Fruit fly (Drosophila melanogaster) whole organism, prepupa: ENCODE data around the gene CG2698.

Experiments
- Blimp-1 ChIP-seq: fragments of 200-800 bp; sonication (Bioruptor generic); optimal IDR thresholded peaks from 3 replicates; lab custom pipeline; 2017; ENCODE audit warnings: missing biosample characterization, missing genetic modification characterization, mild to moderate bottlenecking, moderate library complexity, missing genetic modification reagents
- CG10631 ChIP-seq: fragments of 200-800 bp; sonication (Bioruptor generic); optimal IDR thresholded peaks from 2 replicates; lab custom pipeline; 2016; ENCODE audit warnings: missing biosample characterization, missing genetic modification characterization
- CG10669 ChIP-seq: fragments of 200-800 bp; sonication (Bioruptor generic); optimal IDR thresholded peaks from 3 replicates; lab custom pipeline; 2018; ENCODE audit warnings: missing biosample characterization, mild to moderate bottlenecking, missing genetic modification characterization, moderate library complexity
- CG11902 ChIP-seq: fragments of 200-800 bp; sonication (Bioruptor generic); optimal IDR thresholded peaks from 3 replicates; lab custom pipeline; 2016; ENCODE audit warnings: missing biosample characterization, missing genetic modification characterization
- CG15336 ChIP-seq: fragments of 200-800 bp; sonication (Bioruptor generic); IDR thresholded peaks from 2 replicates; pipeline ENCODE4 v1.3.6; 2022; ENCODE audit warnings: missing biosample characterization, missing genetic modification characterization
- CG1621 ChIP-seq: fragments of 200-800 bp; sonication (Bioruptor generic); optimal IDR thresholded peaks from 3 replicates; lab custom pipeline; 2018; ENCODE audit warnings: missing biosample characterization, mild to moderate bottlenecking, missing genetic modification characterization
- CG16779 ChIP-seq: fragments of 200-800 bp; sonication (Bioruptor generic); optimal IDR thresholded peaks from 3 replicates; lab custom pipeline; 2017; ENCODE audit warnings: missing biosample characterization, mild to moderate bottlenecking, missing genetic modification characterization
- CG34406 ChIP-seq: fragments of 200-800 bp; sonication (Bioruptor generic); optimal IDR thresholded peaks from 3 replicates; lab custom pipeline; 2016; ENCODE audit warnings: missing biosample characterization, missing genetic modification characterization
- CG4318 ChIP-seq: fragments of 200-800 bp; sonication (Bioruptor generic); optimal IDR thresholded peaks from 3 replicates; lab custom pipeline; 2017; ENCODE audit warnings: missing biosample characterization, mild to moderate bottlenecking, missing genetic modification characterization
- CG6163 ChIP-seq: fragments of 200-800 bp; sonication (Bioruptor generic); IDR thresholded peaks from 3 replicates; pipeline ENCODE4 v1.3.6; 2022; ENCODE audit warnings: missing biosample characterization, missing genetic modification characterization
- CG6276 ChIP-seq: fragments of 200-800 bp; sonication (Bioruptor generic); optimal IDR thresholded peaks from 2 replicates; lab custom pipeline; 2017; ENCODE audit warnings: missing biosample characterization, mild to moderate bottlenecking, missing genetic modification characterization
- CG6854 ChIP-seq: fragments of 200-800 bp; sonication (Bioruptor generic); optimal IDR thresholded peaks from 2 replicates; lab custom pipeline; 2017; ENCODE audit warnings: missing biosample characterization, mild to moderate bottlenecking, missing genetic modification characterization
- CG7368 ChIP-seq: fragments of 200-800 bp; sonication (Bioruptor generic); optimal IDR thresholded peaks from 3 replicates; lab custom pipeline; 2016; ENCODE audit warnings: missing biosample characterization, missing genetic modification characterization
- CG8119 ChIP-seq: fragments of 200-800 bp; sonication (Bioruptor generic); IDR thresholded peaks from 3 replicates; pipeline ENCODE4 v1.3.6; 2022; ENCODE audit warnings: missing biosample characterization, missing genetic modification characterization
- CG9139 ChIP-seq: fragments of 200-800 bp; sonication (Bioruptor generic); optimal IDR thresholded peaks from 3 replicates; lab custom pipeline; 2017; ENCODE audit warnings: missing biosample characterization, mild to moderate bottlenecking, missing genetic modification characterization
- Eip75B ChIP-seq: fragments of 200-800 bp; sonication (Bioruptor generic); optimal IDR thresholded peaks from 3 replicates; lab custom pipeline; 2016; ENCODE audit warnings: missing biosample characterization, missing genetic modification characterization
- Eip78C ChIP-seq: fragments of 200-800 bp; sonication (Bioruptor generic); peaks from one replicate; lab custom pipeline; 2016; ENCODE audit warnings: missing biosample characterization, missing genetic modification characterization
- Eip93F ChIP-seq: fragments of 200-800 bp; sonication (Bioruptor generic); optimal IDR thresholded peaks from 2 replicates; lab custom pipeline; 2016; ENCODE audit warnings: missing biosample characterization, mild to moderate bottlenecking, missing genetic modification characterization
- Ets21C ChIP-seq: fragments of 200-800 bp; sonication (Bioruptor generic); optimal IDR thresholded peaks from 3 replicates; lab custom pipeline; 2016; ENCODE audit warnings: missing biosample characterization, missing genetic modification characterization
- Hr38 ChIP-seq: sonication (Bioruptor generic); optimal IDR thresholded peaks from 2 replicates; lab custom pipeline; 2016; ENCODE audit warnings: missing biosample characterization, missing genetic modification characterization
- Lpt ChIP-seq: fragments of 200-800 bp; sonication (Bioruptor generic); optimal IDR thresholded peaks from 3 replicates; lab custom pipeline; 2016; ENCODE audit warnings: missing biosample characterization, missing genetic modification characterization
- OdsH ChIP-seq: fragments of 200-800 bp; sonication (Bioruptor generic); optimal IDR thresholded peaks from 3 replicates; lab custom pipeline; 2016; ENCODE audit warnings: missing biosample characterization, missing genetic modification characterization
- Sox102F ChIP-seq: fragments of 200-800 bp; sonication (Bioruptor generic); optimal IDR thresholded peaks from 2 replicates; lab custom pipeline; 2016; ENCODE audit warnings: missing biosample characterization, mild to moderate bottlenecking, missing genetic modification characterization
- Sox15 ChIP-seq: fragments of 200-800 bp; sonication (Bioruptor generic); optimal IDR thresholded peaks from 3 replicates; lab custom pipeline; 2016; ENCODE audit warnings: missing biosample characterization, missing genetic modification characterization
- achi ChIP-seq: fragments of 200-800 bp; sonication (Bioruptor generic); optimal IDR thresholded peaks from 3 replicates; lab custom pipeline; 2016; ENCODE audit warnings: missing biosample characterization, missing genetic modification characterization
- cyc ChIP-seq: fragments of 200-800 bp; sonication (Bioruptor generic); optimal IDR thresholded peaks from 3 replicates; lab custom pipeline; 2016; ENCODE audit warnings: missing biosample characterization, missing genetic modification characterization
- dsx ChIP-seq: fragments of 200-800 bp; optimal IDR thresholded peaks from 3 replicates; lab custom pipeline; 2019; ENCODE audit warnings: missing biosample characterization, mild to moderate bottlenecking, missing genetic modification characterization, moderate library complexity; ENCODE audit not compliant: poor library complexity, severe bottlenecking
- eg ChIP-seq: fragments of 200-800 bp; sonication (Bioruptor generic); IDR thresholded peaks from 3 replicates; pipeline ENCODE4 v1.3.6; 2022; ENCODE audit warnings: missing biosample characterization, missing genetic modification characterization
- fd59A ChIP-seq: fragments of 200-800 bp; sonication (Bioruptor generic); optimal IDR thresholded peaks from 2 replicates; lab custom pipeline; 2017; ENCODE audit warnings: missing biosample characterization, mild to moderate bottlenecking, missing genetic modification characterization, missing genetic modification reagents
- fd85E ChIP-seq: fragments of 200-800 bp; sonication (Bioruptor generic); optimal IDR thresholded peaks from 3 replicates; lab custom pipeline; 2016; ENCODE audit warnings: missing biosample characterization, missing genetic modification characterization
- fkh ChIP-seq: fragments of 200-800 bp; sonication (Bioruptor generic); optimal IDR thresholded peaks from 3 replicates; lab custom pipeline; 2017; ENCODE audit warnings: missing biosample characterization, mild to moderate bottlenecking, missing genetic modification characterization, moderate library complexity
- lz ChIP-seq: fragments of 200-800 bp; sonication (Bioruptor generic); optimal IDR thresholded peaks from 3 replicates; lab custom pipeline; 2016; ENCODE audit warnings: missing biosample characterization, missing genetic modification characterization
- net ChIP-seq: fragments of 200-800 bp; sonication (Bioruptor generic); optimal IDR thresholded peaks from 3 replicates; lab custom pipeline; 2016; ENCODE audit warnings: missing biosample characterization, missing genetic modification characterization
- salr ChIP-seq, 2 experiments: fragments of 200-800 bp; sonication (Bioruptor generic); optimal IDR thresholded peaks; 3 replicates each; lab custom pipeline; 2016 to 2018; ENCODE audit warnings: missing biosample characterization in 2 of 2, missing genetic modification characterization in 2 of 2, mild to moderate bottlenecking in 1 of 2
- spab ChIP-seq: fragments of 200-800 bp; sonication (Bioruptor generic); optimal IDR thresholded peaks from 2 replicates; lab custom pipeline; 2017; ENCODE audit warnings: missing biosample characterization, mild to moderate bottlenecking, missing genetic modification characterization, missing genetic modification reagents
- ss ChIP-seq, 2 experiments: fragments of 200-800 bp; sonication (Bioruptor generic); optimal IDR thresholded peaks; 2 replicates in 1 of 2; 3 replicates in 1 of 2; lab custom pipeline; 2017 to 2018; ENCODE audit warnings: mild to moderate bottlenecking in 2 of 2, missing biosample characterization in 2 of 2, missing genetic modification characterization in 2 of 2, moderate library complexity in 1 of 2
- svp ChIP-seq: fragments of 200-800 bp; sonication (Bioruptor generic); peaks from one replicate; lab custom pipeline; 2016; ENCODE audit warnings: missing biosample characterization, missing genetic modification characterization
- topi ChIP-seq: fragments of 200-800 bp; sonication (Bioruptor generic); optimal IDR thresholded peaks from 3 replicates; lab custom pipeline; 2016; ENCODE audit warnings: missing biosample characterization, missing genetic modification characterization
- vri ChIP-seq: fragments of 200-800 bp; sonication (Bioruptor generic); optimal IDR thresholded peaks from 3 replicates; lab custom pipeline; 2016; ENCODE audit warnings: missing biosample characterization, mild to moderate bottlenecking, missing genetic modification characterization

CG2698 gene

DNA sequence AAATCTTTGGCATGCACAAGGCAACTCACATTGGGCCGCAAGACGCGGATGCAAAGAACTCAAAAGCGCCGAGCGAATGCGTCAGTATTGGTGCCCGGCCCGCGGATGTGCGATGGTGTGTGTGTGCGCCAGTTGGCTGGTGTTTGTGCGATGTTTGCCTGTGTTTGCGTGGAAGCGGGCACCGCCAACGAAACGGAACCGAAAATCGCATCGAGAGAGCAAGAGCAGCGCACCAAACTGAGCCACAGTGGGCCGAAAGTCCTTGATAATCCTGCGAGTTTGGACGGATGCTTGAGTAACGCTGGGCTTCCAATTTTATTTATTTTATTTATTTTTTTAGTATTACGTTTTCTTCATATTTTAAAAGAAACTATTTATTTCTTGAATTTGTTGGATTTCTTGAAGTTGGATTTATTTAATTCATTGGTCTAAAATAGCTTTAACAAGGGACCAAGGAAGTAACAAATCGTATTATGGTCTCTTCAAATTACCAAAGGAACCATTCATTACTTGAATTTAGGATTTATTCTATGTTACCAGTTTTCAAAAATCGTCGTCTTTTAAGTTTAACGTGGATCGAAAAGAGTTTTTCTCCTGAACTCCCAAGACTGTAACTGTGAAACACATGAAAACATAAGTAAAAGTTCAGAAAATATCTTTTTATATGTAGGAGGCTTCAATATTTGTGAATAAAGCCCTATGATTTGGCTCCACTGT lies 38.4 kb upstream of the CG2698 start (continued):
- TF ChIP-seq fd85E (GFP tag; lab: Kevin White, UChicago) = peak; percentile 16
- no peak for TF ChIP-seq fkh (GFP tag; lab: Kevin White, UChicago)
- TF ChIP-seq dsx = peak; percentile 81
- TF ChIP-seq CG34406 (GFP tag; lab: Kevin White, UChicago) = peak; percentile 66
- TF ChIP-seq CG6276 (GFP tag; lab: Kevin White, UChicago) = peak; percentile 83
- TF ChIP-seq cyc (GFP tag; lab: Kevin White, UChicago) = peak; percentile 49
- TF ChIP-seq CG6854 (GFP tag; lab: Kevin White, UChicago) = no peak
- TF ChIP-seq spab (GFP tag; lab: Kevin White, UChicago) = peak; percentile 81
- TF ChIP-seq Sox102F = peak; percentile 28
- peak; percentile 55 for TF ChIP-seq Eip75B (GFP tag; lab: Kevin White, UChicago)
- TF ChIP-seq Hr38 (GFP tag; lab: Kevin White, UChicago) = no peak
- peak; percentile 40 for TF ChIP-seq CG9139
- no peak for TF ChIP-seq Eip93F
- TF ChIP-seq CG4318 (GFP tag; lab: Kevin White, UChicago) = peak; percentile 85
- peak; percentile 54 for TF ChIP-seq lz (GFP tag; lab: Kevin White, UChicago)
- TF ChIP-seq Ets21C = peak; percentile 56
- peak; percentile 77 for TF ChIP-seq CG10631 (GFP tag; lab: Kevin White, UChicago)
- TF ChIP-seq CG11902 (GFP tag; lab: Kevin White, UChicago) = peak; percentile 38

DNA sequence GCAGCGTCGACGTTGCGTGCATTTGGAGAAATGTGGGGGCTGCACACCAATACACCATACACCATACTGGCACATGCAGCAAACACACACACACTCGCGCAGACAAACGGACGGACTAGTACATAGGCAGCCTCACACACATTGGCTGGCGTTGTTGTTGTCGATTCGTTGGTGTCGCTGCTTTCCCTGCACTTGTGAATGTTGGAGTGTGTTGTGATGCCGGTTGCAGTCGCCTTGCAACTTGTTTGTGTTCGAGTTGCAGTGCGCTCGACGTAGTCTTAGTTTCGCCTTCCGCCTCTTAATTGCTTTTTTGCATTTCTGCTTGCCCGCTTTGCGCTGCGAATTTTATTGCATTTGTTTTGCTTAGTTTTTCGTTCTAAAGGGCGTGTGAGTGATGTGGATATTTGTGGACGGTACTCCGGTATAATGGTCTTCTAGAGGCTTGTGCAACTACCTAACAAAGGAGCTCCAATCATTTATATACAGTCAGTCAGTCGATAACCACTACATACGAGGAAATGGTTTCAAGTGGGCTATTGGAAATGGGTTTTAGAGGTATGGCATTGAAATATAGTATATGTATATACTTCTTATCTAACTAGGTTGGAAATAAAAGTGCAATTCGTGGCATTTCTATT lies 37.7 kb upstream of the CG2698 start:
- TF ChIP-seq ss (GFP tag; optimal IDR thresholded peaks at IDR 0.05; lab: Kevin White, UChicago) (peak in 1 of 2 experiments; percentile 46), Eip78C (GFP tag; lab: Kevin White, UChicago) (peak; percentile 69), salr (GFP tag; optimal IDR thresholded peaks at IDR 0.05; lab: Kevin White, UChicago) (no peak), CG6163 (peak; percentile 60; the same call in 1 of the 3 replicates), dsx (peak; percentile 77)
- TF ChIP-seq, all 60 proteins: peak for 4

DNA sequence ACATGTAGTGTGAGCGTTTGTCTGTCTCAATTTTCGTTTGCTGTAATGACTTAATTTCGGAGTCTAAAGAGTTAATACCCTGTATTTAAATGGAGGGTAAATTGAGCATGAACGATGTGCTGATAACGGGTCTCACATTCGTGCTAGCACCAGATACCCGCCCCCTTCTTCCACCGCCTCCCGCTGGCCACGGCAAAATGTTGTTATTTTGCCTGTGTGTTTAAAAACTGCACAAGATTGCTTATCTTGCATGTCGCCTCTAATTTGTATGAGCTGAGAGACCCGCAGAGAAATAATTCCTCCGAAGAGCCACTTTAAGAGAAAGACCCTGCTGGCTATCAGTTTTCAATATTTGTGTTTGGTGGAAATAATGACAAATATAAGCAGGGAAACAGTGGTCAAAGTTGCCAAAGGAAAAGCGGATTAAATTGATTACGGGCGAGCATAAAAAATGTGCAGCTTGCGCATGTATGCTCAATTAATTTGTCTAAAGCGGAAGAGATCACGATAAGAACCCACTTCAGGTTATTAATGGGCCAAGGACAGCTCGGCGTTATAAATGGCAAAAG lies 36.5 kb upstream of the CG2698 start:
- TF ChIP-seq dsx (peak; percentile 95), CG8119 (GFP tag; lab: Robert Waterston, UW) (no peak), svp (GFP tag; lab: Kevin White, UChicago) (peak; percentile 55), vri (GFP tag; lab: Kevin White, UChicago) (peak; percentile 30), topi (GFP tag; lab: Kevin White, UChicago) (no peak), CG6163 (no peak), fkh (GFP tag; lab: Kevin White, UChicago) (peak; percentile 38), CG9139 (no peak), achi (no peak), CG4318 (GFP tag; lab: Kevin White, UChicago) (no peak), CG15336 (GFP tag; lab: Robert Waterston, UW) (no peak)
- TF ChIP-seq, all 60 proteins: peak for 4

DNA sequence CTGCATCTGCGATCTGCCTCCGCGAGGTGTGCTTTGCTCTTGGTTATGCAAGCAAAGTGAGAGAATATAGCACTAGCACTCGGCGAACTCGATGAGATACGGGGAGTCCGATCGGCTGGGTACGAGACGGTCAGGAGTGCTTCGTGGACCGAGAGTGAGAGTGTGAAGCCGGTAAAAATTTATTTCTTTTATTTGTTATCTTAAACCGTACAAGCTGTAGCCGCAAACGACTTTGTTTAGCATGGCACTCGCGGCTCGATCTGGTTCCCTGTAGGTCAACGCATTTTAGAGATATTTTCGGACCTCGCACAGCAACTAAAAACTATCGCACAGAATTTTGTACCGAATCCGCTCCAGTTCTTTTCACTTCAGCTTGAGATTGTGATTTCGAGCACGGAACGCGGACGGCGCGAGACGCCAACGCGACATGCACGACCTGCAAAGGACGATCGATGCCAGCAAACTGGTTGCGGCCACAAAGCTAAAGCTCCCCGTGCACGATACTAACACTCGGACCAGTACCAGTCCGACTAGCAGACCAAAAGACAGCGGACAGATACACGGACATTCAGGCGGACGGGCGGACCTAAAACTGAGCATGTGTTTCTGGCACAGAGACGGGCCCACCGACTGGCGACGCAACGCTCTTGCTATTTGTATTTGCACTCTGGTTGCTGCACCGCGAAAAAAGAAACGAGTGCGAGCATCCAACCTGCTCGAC lies 34.7 kb upstream of the CG2698 start:
- TF ChIP-seq cyc (GFP tag; lab: Kevin White, UChicago) (no peak), CG16779 (tag; lab: Kevin White, UChicago) (no peak), CG6163 (peak; percentile 43; the same call in 2 of the 3 replicates), Lpt (GFP tag; lab: Kevin White, UChicago) (peak; percentile 16), CG7368 (GFP tag; lab: Kevin White, UChicago) (no peak), Sox102F (no peak), ss (GFP tag; optimal IDR thresholded peaks at IDR 0.05; lab: Kevin White, UChicago) (peak; percentile 13 to 60), Eip75B (GFP tag; lab: Kevin White, UChicago) (peak; percentile 28), OdsH (GFP tag; lab: Kevin White, UChicago) (no peak), Hr38 (GFP tag; lab: Kevin White, UChicago) (no peak), CG1621 (tag; lab: Kevin White, UChicago) (peak; percentile 82), dsx (peak; percentile 100), Eip78C (GFP tag; lab: Kevin White, UChicago) (peak; percentile 70), vri (GFP tag; lab: Kevin White, UChicago) (peak; percentile 59), CG15336 (GFP tag; lab: Robert Waterston, UW) (peak; percentile 25), CG10669 (GFP tag; lab: Kevin White, UChicago) (no peak), net (GFP tag; lab: Kevin White, UChicago) (no peak), Blimp-1 (GFP tag; lab: Kevin White, UChicago) (peak; percentile 85), eg (GFP tag; lab: Robert Waterston, UW) (peak; percentile 55; the same call in 2 of the 3 replicates), fd59A (GFP tag; lab: Kevin White, UChicago) (peak; percentile 4), Sox15 (no peak), svp (GFP tag; lab: Kevin White, UChicago) (peak; percentile 87)
